Worm (Caenorhabditis elegans): ENCODE data around the gene tni-1.

The tni-1 gene

DNA sequence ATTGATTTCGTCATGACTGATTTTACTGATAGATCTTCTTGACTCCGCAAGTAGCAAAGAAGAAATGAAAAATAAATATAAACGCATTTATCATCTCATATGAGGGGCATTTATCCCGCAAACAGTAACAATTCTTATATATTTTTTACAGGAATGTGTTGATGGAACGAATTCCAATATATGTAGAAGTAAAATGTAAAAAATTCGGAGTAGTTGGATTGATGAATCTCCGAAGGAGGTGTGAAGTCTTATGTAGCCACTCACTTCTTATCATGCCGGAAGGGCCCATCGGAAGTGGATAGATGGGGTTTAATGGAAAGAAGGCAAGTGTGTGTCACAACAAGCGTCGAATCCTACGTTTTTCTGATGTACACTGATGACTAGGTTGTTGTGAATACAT is 39.5 kb downstream of the tni-1 start, which contains the start of gene gcy-9:
TSS of gene gcy-9 (minus strand) at position 101 of the 400 bp plus-strand sequence.
- no peak for TF ChIP-seq lin-13 (GFP tag; optimal IDR thresholded peaks at IDR 0.05)
- no peak for TF ChIP-seq ZK546.5 (tag; optimal IDR thresholded peaks at IDR 0.05)
- no peak for TF ChIP-seq ceh-16 (tag; optimal IDR thresholded peaks at IDR 0.05)
- no peak for TF ChIP-seq sma-9 (GFP tag; optimal IDR thresholded peaks at IDR 0.05)
- no peak for TF ChIP-seq sma-9 (tag; optimal IDR thresholded peaks at IDR 0.05)

ce11 chrX:11337095-11337494 is 40.2 kb downstream of the tni-1 start:
- TF ChIP-seq C34F6.9 (tag; optimal IDR thresholded peaks at IDR 0.05) = no peak
- TF ChIP-seq lin-39 (tag; optimal IDR thresholded peaks at IDR 0.05) = no peak
- no peak for TF ChIP-seq snpc-4 (tag; optimal IDR thresholded peaks at IDR 0.05)
- TF ChIP-seq zag-1 (tag; optimal IDR thresholded peaks at IDR 0.05) = no peak
- TF ChIP-seq lin-13 (GFP tag; optimal IDR thresholded peaks at IDR 0.05) = no peak
- no peak for TF ChIP-seq lin-11 (tag; optimal IDR thresholded peaks at IDR 0.05)
- TF ChIP-seq nhr-237 (tag; optimal IDR thresholded peaks at IDR 0.05) = no peak
- TF ChIP-seq ztf-11 (tag; optimal IDR thresholded peaks at IDR 0.05) = no peak
- TF ChIP-seq blmp-1 (tag; optimal IDR thresholded peaks at IDR 0.05; ENCODE audit: insufficient read depth) = no peak
- no peak for TF ChIP-seq peb-1 (tag; optimal IDR thresholded peaks at IDR 0.05)
- no peak for TF ChIP-seq crh-2 (tag; optimal IDR thresholded peaks at IDR 0.05)

DNA sequence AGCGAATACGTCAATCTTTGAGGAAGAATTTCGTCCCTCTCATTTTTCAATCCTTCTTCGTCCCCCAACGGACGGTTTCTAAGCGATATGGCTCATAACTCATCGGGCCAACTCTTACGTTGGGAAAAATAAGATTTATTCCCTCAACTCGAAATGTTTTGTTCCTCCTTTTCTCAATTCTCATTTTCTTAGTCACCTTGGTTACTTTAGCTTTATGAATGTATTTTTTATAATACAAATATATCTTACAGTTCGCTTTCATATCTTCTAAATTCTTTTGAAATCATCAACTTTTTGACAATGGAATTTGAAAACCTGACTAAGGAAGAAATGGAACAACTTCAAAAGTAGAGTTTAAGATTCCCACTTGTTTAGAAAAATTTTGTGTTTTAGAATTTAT is 47.8 kb downstream of the tni-1 start, which contains the start of gene npr-9:
TSS of gene npr-9 (plus strand) at position 301 of the 400 bp plus-strand sequence.
- TF ChIP-seq mdl-1 (tag; optimal IDR thresholded peaks at IDR 0.05) (no peak), elt-1 (tag; optimal IDR thresholded peaks at IDR 0.05) (no peak), alr-1 (tag; optimal IDR thresholded peaks at IDR 0.05) (no peak), nhr-12 (tag; optimal IDR thresholded peaks at IDR 0.05) (no peak), lin-11 (tag; optimal IDR thresholded peaks at IDR 0.05) (no peak), fos-1 (tag; optimal IDR thresholded peaks at IDR 0.05) (no peak), skn-1 (tag; optimal IDR thresholded peaks at IDR 0.05) (no peak), nhr-25 (tag; optimal IDR thresholded peaks at IDR 0.05) (no peak), F13H6.1 (tag; optimal IDR thresholded peaks at IDR 0.05) (no peak), gmeb-1 (tag; optimal IDR thresholded peaks at IDR 0.05) (no peak), nhr-77 (tag; optimal IDR thresholded peaks at IDR 0.05) (no peak), nhr-129 (tag; optimal IDR thresholded peaks at IDR 0.05) (no peak), egl-27 (tag; optimal IDR thresholded peaks at IDR 0.05) (no peak), zag-1 (tag; optimal IDR thresholded peaks at IDR 0.05) (no peak), ceh-16 (tag; optimal IDR thresholded peaks at IDR 0.05) (no peak), peb-1 (tag; optimal IDR thresholded peaks at IDR 0.05) (no peak)

- no peak for TF ChIP-seq dmd-4 (tag; optimal IDR thresholded peaks at IDR 0.05)
- no peak for TF ChIP-seq ZK546.5 (tag; optimal IDR thresholded peaks at IDR 0.05)
- no peak for TF ChIP-seq unc-55 (GFP tag; optimal IDR thresholded peaks at IDR 0.05)
- TF ChIP-seq sma-3 (GFP tag; optimal IDR thresholded peaks at IDR 0.05) = no peak
- TF ChIP-seq nhr-129 (tag; optimal IDR thresholded peaks at IDR 0.05) = no peak
- TF ChIP-seq lsy-2 (tag; optimal IDR thresholded peaks at IDR 0.05) = no peak
- TF ChIP-seq fos-1 (tag; optimal IDR thresholded peaks at IDR 0.05) = no peak
- TF ChIP-seq mab-5 (tag; optimal IDR thresholded peaks at IDR 0.05) = no peak
- no peak for TF ChIP-seq nhr-25 (tag; optimal IDR thresholded peaks at IDR 0.05)
- TF ChIP-seq C34F6.9 (tag; optimal IDR thresholded peaks at IDR 0.05) = no peak
Measured at ce11 chrX:11328710-11329109, 48.6 kb downstream of the tni-1 start.

DNA sequence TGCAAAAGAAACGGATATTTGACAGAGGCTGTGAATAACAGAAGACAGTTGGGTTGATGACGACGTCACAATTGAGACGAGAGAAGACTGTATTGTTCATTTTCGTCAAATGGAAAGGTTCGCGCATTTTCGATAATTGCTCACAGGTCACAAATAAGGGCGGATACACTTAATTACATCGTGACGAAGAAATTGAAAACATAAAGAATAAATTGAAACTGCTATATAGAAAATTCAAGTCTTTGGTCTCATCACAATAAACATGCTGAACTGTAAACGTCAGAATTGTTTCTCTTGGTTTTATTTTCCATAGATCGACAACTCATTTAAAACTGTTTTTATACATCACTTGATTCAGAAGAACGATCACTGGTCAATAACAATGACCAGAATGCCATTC is 50.4 kb downstream of the tni-1 start, which contains the start of gene ZK455.5:
TSS of gene ZK455.5 (minus strand) at position 101 of the 400 bp plus-strand sequence.
- TF ChIP-seq ztf-1 (GFP tag; conservative IDR thresholded peaks at IDR 0.05) (no peak), unc-55 (GFP tag; optimal IDR thresholded peaks at IDR 0.05) (no peak), gmeb-1 (tag; optimal IDR thresholded peaks at IDR 0.05) (no peak)
